Fruit fly (Drosophila melanogaster) whole organism, prepupa: ENCODE results near the gene CG17141.

ENCODE experiments used
- CG10631 ChIP-seq: fragments of 200-800 bp; sonication (Bioruptor generic); optimal IDR thresholded peaks from 2 replicates; lab custom pipeline; 2016; ENCODE audit warnings: missing biosample characterization, missing genetic modification characterization
- CG8632 ChIP-seq: fragments of 200-800 bp; sonication (Bioruptor generic); optimal IDR thresholded peaks from 3 replicates; lab custom pipeline; 2016; ENCODE audit warnings: missing biosample characterization, missing genetic modification characterization
- CG9139 ChIP-seq: fragments of 200-800 bp; sonication (Bioruptor generic); optimal IDR thresholded peaks from 3 replicates; lab custom pipeline; 2017; ENCODE audit warnings: missing biosample characterization, mild to moderate bottlenecking, missing genetic modification characterization
- Eip93F ChIP-seq: fragments of 200-800 bp; sonication (Bioruptor generic); optimal IDR thresholded peaks from 2 replicates; lab custom pipeline; 2016; ENCODE audit warnings: missing biosample characterization, mild to moderate bottlenecking, missing genetic modification characterization
- Smox ChIP-seq: fragments of 200-800 bp; sonication (Bioruptor generic); optimal IDR thresholded peaks from 3 replicates; lab custom pipeline; 2016; ENCODE audit warnings: missing biosample characterization, missing genetic modification characterization

DNA sequence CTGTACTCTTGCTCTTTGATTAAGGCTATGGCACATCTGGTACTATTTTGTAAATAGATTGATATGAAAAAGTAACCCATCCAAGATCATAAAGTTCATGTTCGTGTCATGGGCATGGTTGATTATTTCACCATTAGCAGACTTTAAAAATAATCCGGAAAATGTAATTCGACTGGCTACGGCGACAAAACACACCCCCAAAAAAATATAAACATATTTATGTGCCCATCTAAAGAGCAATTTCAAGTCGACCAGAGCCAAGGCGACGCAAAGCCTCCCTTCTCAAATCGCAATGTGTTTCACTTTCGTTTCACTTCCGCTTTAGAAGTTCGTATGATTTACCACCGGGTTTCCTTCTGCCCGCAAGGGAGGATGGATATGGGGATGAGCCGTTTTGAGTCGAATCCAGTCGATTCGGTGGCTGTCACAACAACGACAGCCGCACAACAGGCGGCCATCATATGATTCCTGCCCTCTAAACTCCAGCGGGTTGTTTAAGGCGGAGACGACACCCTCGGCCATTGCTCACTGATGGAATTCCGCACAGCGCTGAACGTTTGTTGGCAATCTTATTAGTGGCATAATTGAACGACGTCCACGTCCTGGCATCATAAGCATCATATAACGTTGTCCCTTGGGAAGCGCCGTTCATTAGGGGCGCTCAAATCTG lies 28.3 kb downstream of the CG17141 start:
- TF ChIP-seq Eip93F (no peak), CG9139 (no peak), CG10631 (no peak), Smox (GFP tag; lab: Kevin White, UChicago) (no peak), CG8632 (no peak)
